Fruit fly (Drosophila melanogaster) whole organism, wandering third instar larva: ENCODE measurements around the gene Slmap.

Experiments used
- Abd-B ChIP-seq: fragments of >200 bp; optimal IDR thresholded peaks from 2 replicates; lab custom pipeline; 2017; ENCODE audit warnings: missing biosample characterization, missing genetic modification characterization
- Hr83 ChIP-seq: fragments of 200-300 bp; sonication (Bioruptor generic); optimal IDR thresholded peaks from 2 replicates; lab custom pipeline; 2016; ENCODE audit warnings: missing biosample characterization, mild to moderate bottlenecking, missing genetic modification characterization, moderate library complexity; ENCODE audit not compliant: poor library complexity, severe bottlenecking
- usp ChIP-seq: fragments of >200 bp; optimal IDR thresholded peaks from 2 replicates; lab custom pipeline; 2017; ENCODE audit warnings: missing biosample characterization, missing genetic modification characterization

dm6 chr2L:22574314-22574713 lies 4.6 kb upstream of the Slmap start:
- TF ChIP-seq Hr83 (GFP tag; lab: Kevin White, UChicago): no peak
- TF ChIP-seq usp (GFP tag; lab: Kevin White, UChicago): no peak
- TF ChIP-seq Abd-B (GFP tag; lab: Kevin White, UChicago): no peak
